Worm (Caenorhabditis elegans): Measurements from ENCODE around the gene T05C12.8.

T05C12.8 gene

DNA sequence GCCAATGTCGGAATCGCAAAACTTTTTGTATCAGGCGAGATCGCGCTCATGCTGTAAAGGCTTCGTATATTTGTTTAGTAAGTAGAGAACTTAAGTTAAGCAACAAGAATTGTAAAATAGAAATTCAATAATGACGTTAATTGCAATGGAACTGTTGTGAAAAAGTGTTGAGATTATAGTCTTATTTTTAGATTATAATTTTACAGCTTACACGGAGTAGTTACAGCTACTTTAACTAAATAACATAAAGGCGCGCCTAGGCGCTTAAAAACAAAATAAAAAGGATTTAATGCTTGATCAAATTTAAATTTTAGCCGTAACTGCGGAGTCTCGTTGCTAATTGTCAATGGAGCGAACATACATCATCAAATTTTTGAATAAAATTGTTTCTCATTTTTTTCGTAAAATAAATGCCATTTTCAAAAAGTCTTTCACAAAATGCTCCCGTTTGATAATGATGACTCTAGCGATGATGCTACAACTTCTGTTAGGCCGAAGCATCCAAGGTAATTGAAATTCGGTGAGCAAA is 28.2 kb downstream of the T05C12.8 start, which contains the start of the genes emb-27 and rrf-3 (continued):
- TF ChIP-seq F22D6.2 (tag; optimal IDR thresholded peaks at IDR 0.05) (no peak), F57A8.1 (GFP tag; optimal IDR thresholded peaks at IDR 0.05) (no peak), attf-3 (GFP tag; conservative IDR thresholded peaks at IDR 0.05) (peak; percentile 88), Y95B8A.8 (GFP tag; IDR thresholded peaks at IDR 0.05) (no peak), lsy-27 (tag; optimal IDR thresholded peaks at IDR 0.05; ENCODE audit: borderline replicate concordance, insufficient read depth) (no peak), bed-2 (GFP tag; IDR thresholded peaks at IDR 0.05) (no peak), dpl-1 (GFP tag; optimal IDR thresholded peaks at IDR 0.05) (peak; percentile 51), snpc-4 (GFP tag; optimal IDR thresholded peaks at IDR 0.05) (no peak), snpc-4 (tag; optimal IDR thresholded peaks at IDR 0.05) (no peak), repo-1 (tag; optimal IDR thresholded peaks at IDR 0.05) (no peak), B0336.3 (GFP tag; IDR thresholded peaks at IDR 0.05) (no peak), madf-6 (GFP tag; IDR thresholded peaks at IDR 0.05) (peak; percentile 48), mxl-1 (tag; optimal IDR thresholded peaks at IDR 0.05) (no peak), attf-5 (GFP tag; optimal IDR thresholded peaks at IDR 0.05) (peak; percentile 83), ztf-3 (GFP tag; optimal IDR thresholded peaks at IDR 0.05) (no peak), Y79H2A.3 (GFP tag; conservative IDR thresholded peaks at IDR 0.05) (no peak)

- no peak for TF ChIP-seq lin-35 (GFP tag; optimal IDR thresholded peaks at IDR 0.05)
- TF ChIP-seq snpc-1.1 (tag; optimal IDR thresholded peaks at IDR 0.05; ENCODE audit: insufficient read depth): no peak
- no peak for TF ChIP-seq nhr-27 (tag; optimal IDR thresholded peaks at IDR 0.05)
- no peak for TF ChIP-seq bed-2 (GFP tag; IDR thresholded peaks at IDR 0.05)
- TF ChIP-seq nhr-80 (tag; optimal IDR thresholded peaks at IDR 0.05): no peak
Observed at ce11 chrII:8160916-8161315, 29.4 kb downstream of the T05C12.8 start.

DNA sequence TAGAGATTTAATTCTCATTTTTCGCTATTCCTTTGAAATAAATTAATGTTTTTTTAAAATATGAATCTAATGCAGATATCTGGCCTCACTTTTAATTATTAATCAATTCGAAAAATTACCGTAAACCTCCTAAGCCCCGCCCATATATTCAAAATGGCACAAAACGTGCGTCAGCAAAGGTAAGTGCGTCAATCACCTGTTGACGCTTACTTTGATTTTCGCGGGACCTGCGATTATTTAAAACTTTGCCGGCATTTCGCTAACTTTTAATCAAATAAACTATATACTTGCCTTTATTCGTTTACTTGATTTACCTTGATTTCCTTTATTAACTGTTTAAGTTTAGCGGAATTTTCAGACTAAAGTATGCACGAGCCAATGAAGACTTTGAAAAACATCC is 32.4 kb downstream of the T05C12.8 start, which contains the start of gene pch-2:
Gene pch-2, plus strand, starts transcription at position 359 of the 400 bp plus-strand sequence.
- no peak for TF ChIP-seq ceh-79 (tag; optimal IDR thresholded peaks at IDR 0.05)
- TF ChIP-seq cebp-1 (GFP tag; IDR thresholded peaks at IDR 0.05): no peak
- TF ChIP-seq cebp-1 (tag; optimal IDR thresholded peaks at IDR 0.05): no peak
- TF ChIP-seq lag-1 (GFP tag; IDR thresholded peaks at IDR 0.05): no peak
- no peak for TF ChIP-seq lin-40 (tag; optimal IDR thresholded peaks at IDR 0.05)
- no peak for TF ChIP-seq ekl-4 (GFP tag; IDR thresholded peaks at IDR 0.05)
- no peak for TF ChIP-seq ztf-22 (GFP tag; optimal IDR thresholded peaks at IDR 0.05)
- TF ChIP-seq let-526 (GFP tag; IDR thresholded peaks at IDR 0.05): no peak
- no peak for TF ChIP-seq snpc-4 (GFP tag; optimal IDR thresholded peaks at IDR 0.05)
- TF ChIP-seq snpc-4 (tag; optimal IDR thresholded peaks at IDR 0.05): peak in 1 of 4 experiments; percentile 50
- peak; percentile 79 for TF ChIP-seq madf-6 (GFP tag; IDR thresholded peaks at IDR 0.05)
- TF ChIP-seq ztf-26 (tag; optimal IDR thresholded peaks at IDR 0.05): no peak
- no peak for TF ChIP-seq F52B5.7 (tag; optimal IDR thresholded peaks at IDR 0.05)
- no peak for TF ChIP-seq nfyb-1 (GFP tag; IDR thresholded peaks at IDR 0.05)
- TF ChIP-seq D2030.7 (GFP tag; IDR thresholded peaks at IDR 0.05): peak; percentile 40; the same call in 1 of the 2 replicates
- TF ChIP-seq sdz-38 (tag; optimal IDR thresholded peaks at IDR 0.05): no peak
- no peak for TF ChIP-seq ztf-6 (GFP tag; IDR thresholded peaks at IDR 0.05)
- no peak for TF ChIP-seq nfya-2 (GFP tag; IDR thresholded peaks at IDR 0.05)
- peak; percentile 92 for TF ChIP-seq ztf-18 (tag; optimal IDR thresholded peaks at IDR 0.05)
- no peak for TF ChIP-seq sptf-2 (GFP tag; optimal IDR thresholded peaks at IDR 0.05)
- TF ChIP-seq egl-44 (GFP tag; IDR thresholded peaks at IDR 0.05): no peak
- TF ChIP-seq gei-17 (GFP tag; optimal IDR thresholded peaks at IDR 0.05): no peak
- TF ChIP-seq nhr-90 (tag; optimal IDR thresholded peaks at IDR 0.05): no peak
- no peak for TF ChIP-seq ztf-25 (GFP tag; IDR thresholded peaks at IDR 0.05)
- TF ChIP-seq die-1 (tag; optimal IDR thresholded peaks at IDR 0.05): no peak
- peak; percentile 61 for TF ChIP-seq attf-3 (GFP tag; conservative IDR thresholded peaks at IDR 0.05)
- TF ChIP-seq Y56A3A.18 (GFP tag; IDR thresholded peaks at IDR 0.05): no peak
- no peak for TF ChIP-seq fkh-3 (tag; optimal IDR thresholded peaks at IDR 0.05)
- peak; percentile 52; the same call in 1 of the 2 replicates for TF ChIP-seq F33H1.4 (GFP tag; IDR thresholded peaks at IDR 0.05)
- no peak for TF ChIP-seq T07F8.4 (tag; optimal IDR thresholded peaks at IDR 0.05)

Data from whole organism, young adult.